Worm (Caenorhabditis elegans) whole organism, young adult: ENCODE data around the gene F52D1.2.

Source experiments
- D2030.7 ChIP-seq: fragments of 200-800 bp; sonication (Bioruptor generic); IDR thresholded peaks from 2 replicates; pipeline ENCODE4 v1.3.6; 2022; ENCODE audit warnings: missing genetic modification reagents, missing genetic modification characterization, missing compliant biosample characterization
- F37B4.10 ChIP-seq: fragments of 200-800 bp; sonication (Bioruptor generic); IDR thresholded peaks from 2 replicates; pipeline ENCODE4 v1.3.6; 2022; ENCODE audit warnings: missing genetic modification characterization, missing compliant biosample characterization
- F57A8.1 ChIP-seq: fragments of 200-800 bp; sonication (Bioruptor generic); optimal IDR thresholded peaks from 2 replicates; lab custom pipeline; 2018; ENCODE audit warnings: mild to moderate bottlenecking, missing genetic modification characterization, moderate library complexity, missing compliant biosample characterization
- T07F8.4 ChIP-seq: sonication (generic microtip); optimal IDR thresholded peaks from 2 replicates; lab custom pipeline; 2016; ENCODE audit warnings: mild to moderate bottlenecking, missing genetic modification characterization, moderate library complexity, missing compliant biosample characterization
- T26A5.8 ChIP-seq: sonication (generic microtip); optimal IDR thresholded peaks from 2 replicates; lab custom pipeline; 2016; ENCODE audit warnings: missing genetic modification characterization, missing compliant biosample characterization
- Y53F4B.3 ChIP-seq: fragments of 200-800 bp; sonication (Bioruptor generic); IDR thresholded peaks from 2 replicates; pipeline ENCODE4 v1.3.6; 2022; ENCODE audit warnings: missing genetic modification reagents, missing genetic modification characterization, missing compliant biosample characterization
- Y53G8AR.9 ChIP-seq: fragments of 200-800 bp; sonication (Bioruptor generic); conservative IDR thresholded peaks from 2 replicates; pipeline ENCODE4 v1.3.6; 2022; ENCODE audit warnings: missing genetic modification reagents, missing genetic modification characterization, missing compliant biosample characterization
- Y67H2A.10 ChIP-seq: fragments of 200-800 bp; sonication (Bioruptor generic); conservative IDR thresholded peaks from 2 replicates; pipeline ENCODE4 v1.3.6; 2022; ENCODE audit warnings: missing genetic modification reagents, missing genetic modification characterization, missing compliant biosample characterization
- Y79H2A.3 ChIP-seq: fragments of 200-800 bp; sonication (Bioruptor generic); conservative IDR thresholded peaks from 2 replicates; pipeline ENCODE4 v1.3.6; 2022; ENCODE audit warnings: missing genetic modification reagents, missing genetic modification characterization, missing compliant biosample characterization
- ama-1 ChIP-seq, 3 experiments: fragments of 150-350 bp in 1 of 3; sonication (generic microtip) in 2 of 3; optimal IDR thresholded peaks; 2 replicates each; lab custom pipeline; 2014 to 2018; ENCODE audit warnings: missing biosample characterization in 2 of 3, missing genetic modification characterization in 2 of 3, missing genetic modification reagents in 2 of 3
- attf-3 ChIP-seq: fragments of 200-800 bp; sonication (Bioruptor generic); conservative IDR thresholded peaks from 2 replicates; pipeline ENCODE4 v1.3.6; 2022; ENCODE audit warnings: missing genetic modification reagents, missing genetic modification characterization, missing compliant biosample characterization
- attf-5 ChIP-seq: fragments of 200-800 bp; sonication (Bioruptor generic); optimal IDR thresholded peaks from 2 replicates; lab custom pipeline; 2018; ENCODE audit warnings: mild to moderate bottlenecking, missing genetic modification characterization, missing compliant biosample characterization
- attf-6 ChIP-seq: fragments of 200-800 bp; sonication (Bioruptor generic); IDR thresholded peaks from 2 replicates; pipeline ENCODE4 v1.3.6; 2022; ENCODE audit warnings: missing genetic modification reagents, missing genetic modification characterization, missing compliant biosample characterization
- bed-1 ChIP-seq: fragments of 200-800 bp; sonication (Bioruptor generic); IDR thresholded peaks from 2 replicates; pipeline ENCODE4 v1.3.6; 2022; ENCODE audit warnings: missing genetic modification reagents, missing genetic modification characterization, missing compliant biosample characterization
- cebp-2 ChIP-seq: fragments of 200-800 bp; sonication (Bioruptor generic); IDR thresholded peaks from 2 replicates; pipeline ENCODE4 v1.3.6; 2022; ENCODE audit warnings: missing genetic modification characterization, missing compliant biosample characterization
- ceh-27 ChIP-seq: fragments of 200-800 bp; sonication (Bioruptor generic); optimal IDR thresholded peaks from 2 replicates; lab custom pipeline; 2018; ENCODE audit warnings: mild to moderate bottlenecking, missing genetic modification characterization, moderate library complexity, missing compliant biosample characterization
- ceh-40 ChIP-seq: fragments of 200-800 bp; sonication (Bioruptor generic); IDR thresholded peaks from 2 replicates; pipeline ENCODE4 v1.3.6; 2022; ENCODE audit warnings: missing genetic modification characterization, missing compliant biosample characterization
- dox-1 ChIP-seq: fragments of 200-800 bp; sonication (Bioruptor generic); IDR thresholded peaks from 2 replicates; pipeline ENCODE4 v1.3.6; 2022; ENCODE audit warnings: missing genetic modification reagents, missing genetic modification characterization, missing compliant biosample characterization
- egl-18 ChIP-seq: fragments of 200-800 bp; sonication (Bioruptor generic); IDR thresholded peaks from 2 replicates; pipeline ENCODE4 v1.3.6; 2022; ENCODE audit warnings: missing genetic modification reagents, missing genetic modification characterization, missing compliant biosample characterization
- egrh-3 ChIP-seq: fragments of 200-800 bp; sonication (Bioruptor generic); IDR thresholded peaks from 2 replicates; pipeline ENCODE4 v1.3.6; 2022; ENCODE audit warnings: missing genetic modification reagents, missing genetic modification characterization, missing compliant biosample characterization
- him-1 ChIP-seq: sonication (generic microtip); optimal IDR thresholded peaks from 2 replicates; lab custom pipeline; 2016; ENCODE audit warnings: missing genotype, missing genetic modification reagents, missing genetic modification characterization, missing compliant biosample characterization
- hlh-26 ChIP-seq: fragments of 200-800 bp; sonication (Bioruptor generic); conservative IDR thresholded peaks from 2 replicates; pipeline ENCODE4 v1.3.6; 2022; ENCODE audit warnings: missing genetic modification reagents, missing genetic modification characterization, missing compliant biosample characterization
- hrde-1 ChIP-seq: sonication (generic microtip); optimal IDR thresholded peaks from 2 replicates; lab custom pipeline; 2016; ENCODE audit warnings: missing genetic modification characterization, mild to moderate bottlenecking, missing compliant biosample characterization, moderate library complexity, missing genotype, missing genetic modification reagents, borderline replicate concordance
- let-607 ChIP-seq, 2 experiments: fragments of 200-800 bp in 1 of 2; sonication (Bioruptor generic) in 1 of 2; sonication (generic microtip) in 1 of 2; optimal IDR thresholded peaks; 2 replicates each; lab custom pipeline; 2016 to 2018; ENCODE audit warnings: mild to moderate bottlenecking in 2 of 2, missing compliant biosample characterization in 2 of 2, missing genetic modification characterization in 2 of 2, moderate library complexity in 2 of 2, missing genotype in 1 of 2
- lin-26 ChIP-seq: fragments of 200-800 bp; sonication (Bioruptor generic); IDR thresholded peaks from 2 replicates; pipeline ENCODE4 v1.3.6; 2022; ENCODE audit warnings: missing genetic modification reagents, missing genetic modification characterization, missing compliant biosample characterization
- lin-40 ChIP-seq: sonication (generic microtip); optimal IDR thresholded peaks from 2 replicates; lab custom pipeline; 2016; ENCODE audit warnings: missing genetic modification characterization, mild to moderate bottlenecking, missing compliant biosample characterization, missing genotype, missing genetic modification reagents
- lin-54 ChIP-seq: fragments of 200-800 bp; sonication (Bioruptor generic); optimal IDR thresholded peaks from 2 replicates; lab custom pipeline; 2018; ENCODE audit warnings: mild to moderate bottlenecking, missing genetic modification characterization, missing compliant biosample characterization
- madf-3 ChIP-seq: fragments of 200-800 bp; sonication (Bioruptor generic); IDR thresholded peaks from 2 replicates; pipeline ENCODE4 v1.3.6; 2022; ENCODE audit warnings: missing genetic modification reagents, missing genetic modification characterization, missing compliant biosample characterization
- mes-4 ChIP-seq: sonication (generic microtip); optimal IDR thresholded peaks from 2 replicates; lab custom pipeline; 2016; ENCODE audit warnings: missing genotype, missing genetic modification characterization, missing compliant biosample characterization
- mxl-1 ChIP-seq: sonication (generic microtip); optimal IDR thresholded peaks from 2 replicates; lab custom pipeline; 2016; ENCODE audit warnings: missing genetic modification characterization, missing compliant biosample characterization
- nfyb-1 ChIP-seq: fragments of 200-800 bp; sonication (Bioruptor generic); IDR thresholded peaks from 2 replicates; pipeline ENCODE4 v1.3.6; 2022; ENCODE audit warnings: missing genetic modification reagents, missing genetic modification characterization, missing compliant biosample characterization
- nhr-120 ChIP-seq: fragments of 200-800 bp; sonication (Bioruptor generic); IDR thresholded peaks from 2 replicates; pipeline ENCODE4 v1.3.6; 2022; ENCODE audit warnings: missing genetic modification characterization, missing compliant biosample characterization
- nhr-179 ChIP-seq: sonication (generic microtip); optimal IDR thresholded peaks from 2 replicates; lab custom pipeline; 2016; ENCODE audit warnings: mild to moderate bottlenecking, missing genetic modification characterization, missing compliant biosample characterization
- repo-1 ChIP-seq: sonication (generic microtip); optimal IDR thresholded peaks from 2 replicates; lab custom pipeline; 2017; ENCODE audit warnings: mild to moderate bottlenecking, missing genetic modification characterization, missing compliant biosample characterization
- rpc-1 ChIP-seq, 2 experiments: fragments of 150-350 bp in 1 of 2; sonication (generic microtip) in 1 of 2; optimal IDR thresholded peaks; 2 replicates each; lab custom pipeline; 2014 to 2018; ENCODE audit warnings: missing biosample characterization in 1 of 2, missing genetic modification characterization in 1 of 2, missing genetic modification reagents in 1 of 2, missing genotype in 1 of 2
- snpc-1.3 ChIP-seq: sonication (generic microtip); optimal IDR thresholded peaks from 2 replicates; lab custom pipeline; 2017; ENCODE audit warnings: missing genetic modification characterization, mild to moderate bottlenecking, missing compliant biosample characterization, antibody characterized with exemption, moderate library complexity, missing genotype, missing genetic modification reagents; ENCODE audit not compliant: insufficient read depth
- tlf-1 ChIP-seq: fragments of 200-800 bp; sonication (Bioruptor generic); optimal IDR thresholded peaks from 2 replicates; lab custom pipeline; 2018; ENCODE audit warnings: mild to moderate bottlenecking, missing genetic modification characterization, missing compliant biosample characterization
- unc-130 ChIP-seq: sonication (generic microtip); optimal IDR thresholded peaks from 2 replicates; lab custom pipeline; 2016; ENCODE audit warnings: missing genetic modification reagents, missing genetic modification characterization, missing compliant biosample characterization
- ztf-25 ChIP-seq: fragments of 200-800 bp; sonication (Bioruptor generic); IDR thresholded peaks from 2 replicates; pipeline ENCODE4 v1.3.6; 2022; ENCODE audit warnings: missing genetic modification reagents, missing genetic modification characterization, missing compliant biosample characterization
- ztf-26 ChIP-seq: sonication (generic microtip); optimal IDR thresholded peaks from 2 replicates; lab custom pipeline; 2017; ENCODE audit warnings: missing genetic modification characterization, missing compliant biosample characterization
- ztf-28 ChIP-seq: fragments of 200-800 bp; sonication (Bioruptor generic); IDR thresholded peaks from 2 replicates; pipeline ENCODE4 v1.3.6; 2022; ENCODE audit warnings: missing genetic modification reagents, missing genetic modification characterization, missing compliant biosample characterization
- ztf-3 ChIP-seq: fragments of 200-800 bp; sonication (Bioruptor generic); optimal IDR thresholded peaks from 2 replicates; lab custom pipeline; 2018; ENCODE audit warnings: mild to moderate bottlenecking, missing genetic modification characterization, missing compliant biosample characterization

The F52D1.2 gene

ce11 chrX:421785-422657 is 28.0 kb downstream of the F52D1.2 start (continued):
- TF ChIP-seq nhr-120, result 0 out of 2 replicates have a peak, but pooled peaks have one; percentile 14
- no peak for TF ChIP-seq nfyb-1
- TF ChIP-seq lin-26 (GFP tag; lab: Robert Waterston, UW), result peak; percentile 85
- peak; percentile 68 for TF ChIP-seq ztf-26
- TF ChIP-seq repo-1 (tag; lab: Kevin White, UChicago), result no peak
- 0 out of 2 replicates have a peak, but pooled peaks have one; percentile 53 for TF ChIP-seq hlh-26
- TF ChIP-seq egl-18 (GFP tag; lab: Robert Waterston, UW), result no peak
- TF ChIP-seq ceh-27 (GFP tag; lab: Kevin White, UChicago), result no peak
- no peak for TF ChIP-seq F37B4.10 (GFP tag; lab: Robert Waterston, UW)
- peak; percentile 25 for TF ChIP-seq mes-4 (tag; lab: Kevin White, UChicago)
- TF ChIP-seq let-607 (tag; optimal IDR thresholded peaks at IDR 0.05; lab: Kevin White, UChicago), result peak in 1 of 2 experiments; percentile 1
- peak; percentile 76; the same call in 1 of the 2 replicates for TF ChIP-seq egrh-3
- 0 out of 2 replicates have a peak, but pooled peaks have one; percentile 5 for TF ChIP-seq dox-1 (GFP tag; lab: Robert Waterston, UW)
- peak; percentile 90 for TF ChIP-seq lin-40 (tag; lab: Kevin White, UChicago)
- TF ChIP-seq mxl-1, result no peak

- no peak for TF ChIP-seq Y67H2A.10
- no peak for TF ChIP-seq T07F8.4 (tag; lab: Kevin White, UChicago)
- TF ChIP-seq tlf-1 (GFP tag; lab: Kevin White, UChicago), result no peak
- no peak for TF ChIP-seq F57A8.1 (GFP tag; lab: Kevin White, UChicago)
- TF ChIP-seq T26A5.8 (tag; lab: Kevin White, UChicago), result no peak
- no peak for TF ChIP-seq ztf-25 (GFP tag; lab: Robert Waterston, UW)
- no peak for TF ChIP-seq attf-5 (GFP tag; lab: Kevin White, UChicago)
- no peak for TF ChIP-seq attf-6 (GFP tag; lab: Robert Waterston, UW)
- TF ChIP-seq cebp-2 (GFP tag; lab: Robert Waterston, UW), result no peak
- TF ChIP-seq ama-1 (optimal IDR thresholded peaks at IDR 0.05; lab: Kevin White, UChicago), result no peak
- TF ChIP-seq ama-1 (GFP tag; optimal IDR thresholded peaks at IDR 0.05; lab: Kevin White, UChicago), result no peak
These were observed 28.6 kb downstream of the F52D1.2 start, which contains the start of gene col-19 for ce11 chrX:421407-421784. TSS of gene col-19 (plus strand) at chrX:421707.

- TF ChIP-seq egrh-3 (peak; percentile 46), Y53G8AR.9 (GFP tag; lab: Robert Waterston, UW) (0 out of 2 replicates have a peak, but pooled peaks have one; percentile 67), unc-130 (GFP tag; lab: Kevin White, UChicago) (no peak), ztf-3 (peak; percentile 64), Y53F4B.3 (GFP tag; lab: Robert Waterston, UW) (no peak), bed-1 (GFP tag; lab: Robert Waterston, UW) (0 out of 2 replicates have a peak, but pooled peaks have one; percentile 8), cebp-2 (GFP tag; lab: Robert Waterston, UW) (no peak), attf-3 (peak; percentile 29; the same call in 1 of the 2 replicates), nhr-179 (tag; lab: Kevin White, UChicago) (peak; percentile 39), snpc-1.3 (tag; lab: Kevin White, UChicago) (peak; percentile 60), ztf-28 (GFP tag; lab: Robert Waterston, UW) (peak; percentile 39; the same call in 1 of the 2 replicates), rpc-1 (optimal IDR thresholded peaks at IDR 0.05; lab: Kevin White, UChicago) (peak; percentile 92), rpc-1 (tag; optimal IDR thresholded peaks at IDR 0.05; lab: Kevin White, UChicago) (peak; percentile 94), hrde-1 (peak; percentile 80), ama-1 (optimal IDR thresholded peaks at IDR 0.05; lab: Kevin White, UChicago) (no peak), ama-1 (GFP tag; optimal IDR thresholded peaks at IDR 0.05; lab: Kevin White, UChicago) (peak in 1 of 2 experiments; percentile 26), D2030.7 (GFP tag; lab: Robert Waterston, UW) (peak; percentile 70), Y79H2A.3 (no peak), madf-3 (no peak), ceh-40 (0 out of 2 replicates have a peak, but pooled peaks have one; percentile 42), repo-1 (tag; lab: Kevin White, UChicago) (peak; percentile 92), mxl-1 (peak; percentile 89), him-1 (peak; percentile 83), lin-54 (GFP tag; lab: Kevin White, UChicago) (peak; percentile 68)
These were observed 39.9 kb downstream of the F52D1.2 start for ce11 chrX:410073-410572.
